Fruit fly (Drosophila melanogaster) whole organism, pupa: Measurements from ENCODE around the gene tnc.
A peak's percentile ranks its signal among the peaks of the same experiment; 100 is the strongest.

Experiments
- CG10348 ChIP-seq: fragments of 200-800 bp; sonication (Bioruptor generic); IDR thresholded peaks from 2 replicates; pipeline ENCODE4 v1.3.6; 2022; ENCODE audit warnings: missing biosample characterization, missing genetic modification characterization
- CG12605 ChIP-seq: fragments of 200-800 bp; sonication (Bioruptor generic); IDR thresholded peaks from 2 replicates; pipeline ENCODE4 v1.3.6; 2022; ENCODE audit warnings: missing biosample characterization, missing genetic modification characterization
- CG13204 ChIP-seq: fragments of 200-800 bp; sonication (Bioruptor generic); optimal IDR thresholded peaks from 2 replicates; lab custom pipeline; 2018; ENCODE audit warnings: missing biosample characterization, mild to moderate bottlenecking, missing genetic modification characterization, moderate library complexity
- CG14655 ChIP-seq: fragments of 200-800 bp; sonication (Bioruptor generic); optimal IDR thresholded peaks from 3 replicates; lab custom pipeline; 2017; ENCODE audit warnings: mild to moderate bottlenecking, missing biosample characterization, missing genetic modification reagents, missing genetic modification characterization
- CG15710 ChIP-seq: fragments of 200-800 bp; sonication (Bioruptor generic); optimal IDR thresholded peaks from 2 replicates; lab custom pipeline; 2018; ENCODE audit warnings: missing biosample characterization, mild to moderate bottlenecking, missing genetic modification characterization, moderate library complexity
- CG17806 ChIP-seq: fragments of 200-800 bp; sonication (Bioruptor generic); optimal IDR thresholded peaks from 2 replicates; lab custom pipeline; 2018; ENCODE audit warnings: missing biosample characterization, mild to moderate bottlenecking, missing genetic modification characterization, moderate library complexity
- CG32121 ChIP-seq: fragments of 200-800 bp; sonication (Bioruptor generic); IDR thresholded peaks from 2 replicates; pipeline ENCODE4 v1.3.6; 2022; ENCODE audit warnings: missing biosample characterization, missing genetic modification characterization
- CG34367 ChIP-seq: fragments of 200-800 bp; sonication (Bioruptor generic); optimal IDR thresholded peaks from 2 replicates; lab custom pipeline; 2018; ENCODE audit warnings: missing biosample characterization, mild to moderate bottlenecking, missing genetic modification characterization
- CG4496 ChIP-seq: fragments of 200-800 bp; sonication (Bioruptor generic); IDR thresholded peaks from 3 replicates; pipeline ENCODE4 v1.3.6; 2022; ENCODE audit warnings: missing biosample characterization, missing genetic modification characterization
- CG8159 ChIP-seq: fragments of 200-800 bp; sonication (Bioruptor generic); optimal IDR thresholded peaks from 3 replicates; lab custom pipeline; 2018; ENCODE audit warnings: missing biosample characterization, mild to moderate bottlenecking, missing genetic modification characterization, moderate library complexity
- CG8301 ChIP-seq: fragments of 200-800 bp; sonication (Bioruptor generic); optimal IDR thresholded peaks from 2 replicates; lab custom pipeline; 2018; ENCODE audit warnings: missing biosample characterization, mild to moderate bottlenecking, missing genetic modification characterization
- CG9948 ChIP-seq: fragments of 200-800 bp; sonication (Bioruptor generic); optimal IDR thresholded peaks from 2 replicates; lab custom pipeline; 2018; ENCODE audit warnings: missing biosample characterization, mild to moderate bottlenecking, missing genetic modification characterization, moderate library complexity
- D1 ChIP-seq: fragments of 200-800 bp; sonication (Bioruptor generic); optimal IDR thresholded peaks from 2 replicates; lab custom pipeline; 2018; ENCODE audit warnings: missing biosample characterization, mild to moderate bottlenecking, missing genetic modification characterization, moderate library complexity
- EcR ChIP-seq: fragments of 200-800 bp; sonication (Bioruptor generic); optimal IDR thresholded peaks from 3 replicates; lab custom pipeline; 2019; ENCODE audit warnings: missing biosample characterization, missing genetic modification characterization, mild to moderate bottlenecking, moderate library complexity, missing genetic modification reagents
- Ets98B ChIP-seq: fragments of 200-800 bp; sonication (Bioruptor generic); IDR thresholded peaks from 2 replicates; pipeline ENCODE4 v1.3.6; 2022; ENCODE audit warnings: missing biosample characterization, missing genetic modification characterization
- Pif1A ChIP-seq: fragments of 200-800 bp; sonication (Bioruptor generic); optimal IDR thresholded peaks from 3 replicates; lab custom pipeline; 2016; ENCODE audit warnings: missing biosample characterization, missing genetic modification characterization
- Pif1B ChIP-seq: fragments of 200-800 bp; sonication (Bioruptor generic); optimal IDR thresholded peaks from 3 replicates; lab custom pipeline; 2016; ENCODE audit warnings: missing biosample characterization, missing genetic modification characterization
- Snoo ChIP-seq: fragments of 200-800 bp; sonication (Bioruptor generic); optimal IDR thresholded peaks from 3 replicates; lab custom pipeline; 2017; ENCODE audit warnings: missing biosample characterization, mild to moderate bottlenecking, missing genetic modification characterization, inconsistent platforms
- fd96Ca ChIP-seq: fragments of 200-800 bp; sonication (Bioruptor generic); IDR thresholded peaks from 3 replicates; pipeline ENCODE4 v1.3.6; 2022; ENCODE audit warnings: missing biosample characterization, missing genetic modification characterization
- gl ChIP-seq: fragments of 200-800 bp; sonication (Bioruptor generic); optimal IDR thresholded peaks from 2 replicates; lab custom pipeline; 2018; ENCODE audit warnings: missing biosample characterization, mild to moderate bottlenecking, missing genetic modification characterization
- rn ChIP-seq: fragments of 200-800 bp; sonication (Bioruptor generic); IDR thresholded peaks from 2 replicates; pipeline ENCODE4 v1.3.6; 2022; ENCODE audit warnings: missing biosample characterization, missing genetic modification characterization

Gene tnc

DNA sequence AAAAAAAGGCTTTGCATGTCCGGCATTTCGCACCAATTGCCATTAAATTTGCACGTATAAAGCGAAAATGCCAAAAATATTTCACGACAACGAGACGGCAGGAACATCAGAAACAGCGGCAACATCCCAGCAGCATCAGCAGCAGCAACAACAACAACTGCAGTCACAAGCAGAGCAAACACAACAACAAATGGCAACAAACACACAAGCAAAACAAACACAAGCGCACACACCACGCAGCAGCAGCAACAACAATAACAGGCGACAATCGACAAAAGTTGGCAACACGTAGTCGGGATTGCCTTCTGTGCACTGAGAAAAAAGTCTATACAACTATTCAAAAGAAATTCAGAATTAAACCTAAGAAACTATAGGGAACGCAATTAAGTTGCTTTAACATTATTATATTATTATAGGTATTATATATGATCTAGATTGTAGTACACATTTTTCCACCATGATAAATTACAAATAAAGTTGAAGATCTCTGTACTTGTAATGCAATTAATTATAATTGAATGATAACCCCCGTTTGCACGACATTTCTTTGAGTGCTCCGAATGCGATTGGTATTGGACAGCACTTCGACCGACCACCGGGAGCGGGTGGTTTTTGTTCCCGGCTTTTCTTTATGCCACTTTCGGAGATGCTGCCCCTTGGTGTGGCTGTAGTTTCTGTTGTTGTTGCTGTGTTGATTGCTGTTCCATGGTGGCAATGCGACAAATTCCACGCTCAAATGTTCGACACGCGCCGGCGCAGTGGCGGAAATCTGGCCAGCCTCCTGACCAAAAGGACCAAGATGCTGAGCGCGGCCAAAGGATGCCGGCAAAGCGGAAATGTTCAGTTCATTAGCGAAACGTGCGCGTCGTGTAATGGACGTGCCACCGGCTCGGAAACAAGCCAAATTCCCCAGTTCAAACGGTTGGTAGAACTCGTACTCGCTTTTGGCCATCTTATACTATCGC lies at the start of gene tnc:
tnc (plus strand) TSS at position 848 of the 965 bp plus-strand sequence.
- TF ChIP-seq CG14655 (GFP tag; lab: Kevin White, UChicago) (peak; percentile 86), CG32121 (GFP tag; lab: Robert Waterston, UW) (0 out of 2 replicates have a peak, but pooled peaks have one; percentile 38), rn (no peak), Pif1B (GFP tag; lab: Kevin White, UChicago) (peak; percentile 60), CG13204 (GFP tag; lab: Kevin White, UChicago) (peak; percentile 33), Ets98B (GFP tag; lab: Robert Waterston, UW) (peak; percentile 48), EcR (GFP tag; lab: Kevin White, UChicago) (no peak), CG8301 (tag; lab: Kevin White, UChicago) (peak; percentile 82), fd96Ca (GFP tag; lab: Robert Waterston, UW) (no peak), CG10348 (GFP tag; lab: Robert Waterston, UW) (no peak), CG12605 (GFP tag; lab: Robert Waterston, UW) (peak; percentile 61), CG4496 (peak; percentile 61; the same call in 2 of the 3 replicates), CG9948 (tag; lab: Kevin White, UChicago) (peak; percentile 84), CG15710 (tag; lab: Kevin White, UChicago) (peak; percentile 85), CG34367 (peak; percentile 70), CG17806 (peak; percentile 80), Pif1A (GFP tag; lab: Kevin White, UChicago) (peak; percentile 53), gl (tag; lab: Kevin White, UChicago) (peak; percentile 47), Snoo (tag; lab: Kevin White, UChicago) (peak; percentile 86), D1 (tag; lab: Kevin White, UChicago) (peak; percentile 51), CG8159 (tag; lab: Kevin White, UChicago) (peak; percentile 88)

DNA sequence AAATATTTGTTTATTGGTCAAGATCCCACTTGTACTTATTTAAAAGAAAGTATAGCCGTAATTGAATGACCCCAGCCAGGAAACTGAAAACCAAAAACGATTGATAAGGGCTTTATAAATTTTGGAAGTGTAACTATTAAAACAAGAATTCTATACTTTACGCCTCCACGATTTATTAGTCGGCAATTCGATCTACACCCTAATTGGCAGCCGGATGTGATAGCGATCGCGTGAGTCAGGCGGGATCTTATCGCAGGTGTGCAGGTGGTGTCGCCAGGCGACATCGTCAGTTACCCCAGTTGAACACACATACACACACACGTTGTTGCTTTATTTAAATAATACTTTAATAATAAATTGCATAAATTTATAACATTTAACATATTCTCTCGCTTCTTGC lies 49.6 kb upstream of the tnc start:
- no peak for TF ChIP-seq CG4496
- TF ChIP-seq gl (tag; lab: Kevin White, UChicago): no peak
- TF ChIP-seq CG13204 (GFP tag; lab: Kevin White, UChicago): no peak
- TF ChIP-seq CG8159 (tag; lab: Kevin White, UChicago): no peak
- no peak for TF ChIP-seq Pif1A (GFP tag; lab: Kevin White, UChicago)
- no peak for TF ChIP-seq EcR (GFP tag; lab: Kevin White, UChicago)
- no peak for TF ChIP-seq fd96Ca (GFP tag; lab: Robert Waterston, UW)
- no peak for TF ChIP-seq CG10348 (GFP tag; lab: Robert Waterston, UW)
- TF ChIP-seq Ets98B (GFP tag; lab: Robert Waterston, UW): no peak
- no peak for TF ChIP-seq Pif1B (GFP tag; lab: Kevin White, UChicago)
- TF ChIP-seq CG17806: no peak

DNA sequence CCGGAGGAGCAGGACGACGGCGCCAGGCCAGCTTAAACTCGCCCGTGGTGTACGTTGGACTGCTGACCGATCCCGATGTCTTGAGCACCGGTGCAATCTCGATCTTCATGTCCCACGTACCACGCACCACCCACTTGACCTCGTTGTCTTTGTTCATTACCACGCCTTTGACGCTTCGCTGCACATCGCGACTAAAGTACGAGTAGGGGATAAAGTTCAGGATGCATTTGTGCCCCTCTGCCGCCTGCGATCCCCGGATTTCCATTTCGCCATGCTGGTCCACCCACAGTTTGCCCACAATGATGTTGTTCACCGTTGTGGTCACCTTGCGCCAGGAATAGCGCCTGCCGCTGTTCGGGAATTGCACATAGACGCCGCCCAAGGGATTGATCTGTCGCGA lies 48.4 kb upstream of the tnc start:
- no peak for TF ChIP-seq EcR (GFP tag; lab: Kevin White, UChicago)
- TF ChIP-seq gl (tag; lab: Kevin White, UChicago): peak; percentile 43

DNA sequence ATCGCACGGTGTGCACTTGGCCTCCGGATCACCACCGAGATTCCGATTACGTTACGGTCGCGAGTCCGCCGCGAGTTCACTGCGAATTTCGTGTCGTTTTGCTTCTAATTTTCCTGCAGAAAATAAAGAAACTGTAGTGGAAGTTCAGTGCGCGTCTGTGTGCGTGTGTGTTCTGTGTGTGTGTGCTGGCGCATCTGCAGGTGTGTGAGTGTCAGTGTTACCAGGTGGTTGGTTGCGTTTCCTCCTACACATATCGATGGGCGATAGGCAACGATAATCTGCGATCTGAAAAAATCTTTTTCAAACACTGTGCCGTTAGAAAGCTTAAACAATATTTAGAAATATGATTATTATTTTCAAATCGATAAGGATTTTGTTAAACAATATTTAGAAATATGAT lies 46.1 kb upstream of the tnc start, which contains the start of gene Osbp:
Osbp (minus strand) TSS at position 174 of the 400 bp plus-strand sequence.
- TF ChIP-seq Snoo (tag; lab: Kevin White, UChicago): peak; percentile 2
- no peak for TF ChIP-seq Ets98B (GFP tag; lab: Robert Waterston, UW)

DNA sequence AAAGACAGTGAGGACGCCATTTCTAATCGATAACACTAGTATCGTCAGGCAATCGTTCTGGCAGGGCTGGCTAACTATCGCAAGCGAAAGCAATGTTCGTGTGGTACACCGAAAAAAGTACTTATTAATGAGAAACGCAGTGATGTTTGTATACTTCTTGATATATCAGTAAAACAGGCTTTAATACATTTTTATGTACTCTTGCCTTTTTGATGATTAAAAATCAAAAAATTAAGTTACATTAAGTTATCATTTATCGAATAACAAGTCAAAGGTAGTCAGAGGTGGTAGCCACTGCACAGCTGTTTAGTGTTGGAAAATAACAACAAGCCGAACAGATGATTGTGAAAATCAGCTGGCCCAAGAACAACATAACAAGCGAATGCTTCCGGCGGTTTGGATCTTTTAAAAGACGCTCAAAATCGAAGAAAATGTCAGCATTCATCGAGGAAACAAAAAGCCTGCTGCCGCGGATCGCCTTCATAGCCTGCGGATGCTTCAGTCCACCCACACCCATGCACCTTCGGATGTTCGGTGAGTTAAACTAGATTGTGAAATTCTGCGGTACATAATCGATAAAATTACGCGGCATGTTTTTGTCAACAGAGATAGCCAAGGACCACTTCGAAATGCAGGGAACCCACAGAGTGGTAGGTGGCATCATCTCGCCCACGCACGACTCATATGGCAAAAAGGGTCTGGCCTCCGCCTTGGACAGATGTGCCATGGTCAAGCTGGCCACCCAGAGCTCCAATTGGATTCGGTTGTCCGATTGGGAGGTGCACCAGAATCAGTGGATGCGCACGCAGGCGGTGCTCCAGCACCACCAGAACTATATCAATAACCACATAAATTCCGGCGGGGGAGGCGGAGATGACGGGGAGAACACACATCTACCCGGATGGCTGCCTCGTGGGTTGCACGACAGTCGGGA lies 39.0 kb upstream of the tnc start, which contains the start of the genes ssh and Nmnat:
ssh (minus strand) TSS at position 37 of the 934 bp plus-strand sequence.
Nmnat (plus strand) TSS at position 318 of the 934 bp plus-strand sequence.
- no peak for TF ChIP-seq gl (tag; lab: Kevin White, UChicago)
- no peak for TF ChIP-seq CG12605 (GFP tag; lab: Robert Waterston, UW)
- TF ChIP-seq CG34367: no peak
- TF ChIP-seq EcR (GFP tag; lab: Kevin White, UChicago): no peak
- 0 out of 3 replicates have a peak, but pooled peaks have one; percentile 13 for TF ChIP-seq fd96Ca (GFP tag; lab: Robert Waterston, UW)
- TF ChIP-seq CG8159 (tag; lab: Kevin White, UChicago): no peak
- 0 out of 3 replicates have a peak, but pooled peaks have one; percentile 28 for TF ChIP-seq CG4496
